Worm (Caenorhabditis elegans): ENCODE data around the gene nhr-130.

nhr-130 gene

ce11 chrV:483289-483795 lies at the start of gene nhr-130:
Gene nhr-130 (minus strand): TSS chrV:483339.
- no peak for TF ChIP-seq W03F9.2 (tag; optimal IDR thresholded peaks at IDR 0.05)
- no peak for TF ChIP-seq him-1 (tag; optimal IDR thresholded peaks at IDR 0.05)
- TF ChIP-seq dao-5 (tag; optimal IDR thresholded peaks at IDR 0.05), result no peak

ce11 chrV:532046-532445 lies 48.9 kb upstream of the nhr-130 start, which contains the start of gene nhr-58:
Gene nhr-58 (plus strand): TSS chrV:532259.
- TF ChIP-seq W03F9.2 (tag; optimal IDR thresholded peaks at IDR 0.05) (no peak), him-1 (tag; optimal IDR thresholded peaks at IDR 0.05) (no peak), dao-5 (tag; optimal IDR thresholded peaks at IDR 0.05) (no peak)

- TF ChIP-seq W03F9.2 (tag; optimal IDR thresholded peaks at IDR 0.05), result no peak
- TF ChIP-seq him-1 (tag; optimal IDR thresholded peaks at IDR 0.05), result no peak
- TF ChIP-seq dao-5 (tag; optimal IDR thresholded peaks at IDR 0.05), result no peak
Observed at ce11 chrV:527602-528001, 44.5 kb upstream of the nhr-130 start, which contains the start of gene srw-108. Gene srw-108 (plus strand): TSS chrV:527902.

- TF ChIP-seq him-1 (tag; optimal IDR thresholded peaks at IDR 0.05), result no peak
- TF ChIP-seq W03F9.2 (tag; optimal IDR thresholded peaks at IDR 0.05), result no peak
Observed at ce11 chrV:525040-525439, 41.9 kb upstream of the nhr-130 start, which contains the start of gene R11G11.16. Gene R11G11.16 (minus strand): TSS chrV:525140.

- no peak for TF ChIP-seq W03F9.2 (tag; optimal IDR thresholded peaks at IDR 0.05)
- no peak for TF ChIP-seq him-1 (tag; optimal IDR thresholded peaks at IDR 0.05)
- no peak for TF ChIP-seq dao-5 (tag; optimal IDR thresholded peaks at IDR 0.05)
Observed at ce11 chrV:524058-524457, 40.9 kb upstream of the nhr-130 start, which contains the start of gene lipl-3. Gene lipl-3 (minus strand): TSS chrV:524218.

ce11 chrV:521517-521916 lies 38.4 kb upstream of the nhr-130 start, which contains the start of gene srw-107:
Gene srw-107 (minus strand): TSS chrV:521617.
- no peak for TF ChIP-seq dao-5 (tag; optimal IDR thresholded peaks at IDR 0.05)

- TF ChIP-seq dao-5 (tag; optimal IDR thresholded peaks at IDR 0.05), result no peak
- TF ChIP-seq him-1 (tag; optimal IDR thresholded peaks at IDR 0.05), result no peak
- no peak for TF ChIP-seq W03F9.2 (tag; optimal IDR thresholded peaks at IDR 0.05)
Observed at ce11 chrV:519445-519844, 36.3 kb upstream of the nhr-130 start, which contains the start of gene nhr-210. Gene nhr-210 (minus strand): TSS chrV:519545.

- TF ChIP-seq dao-5 (tag; optimal IDR thresholded peaks at IDR 0.05) (no peak), him-1 (tag; optimal IDR thresholded peaks at IDR 0.05) (no peak), W03F9.2 (tag; optimal IDR thresholded peaks at IDR 0.05) (no peak)
Observed at ce11 chrV:512420-512819, 29.3 kb upstream of the nhr-130 start, which contains the start of gene srh-37. Gene srh-37 (minus strand): TSS chrV:512520.

- TF ChIP-seq dao-5 (tag; optimal IDR thresholded peaks at IDR 0.05) (no peak), W03F9.2 (tag; optimal IDR thresholded peaks at IDR 0.05) (no peak), him-1 (tag; optimal IDR thresholded peaks at IDR 0.05) (no peak)
Observed at ce11 chrV:505191-505590, 22.1 kb upstream of the nhr-130 start, which contains the start of gene srlf-19. Gene srlf-19 (plus strand): TSS chrV:505491.

- TF ChIP-seq dao-5 (tag; optimal IDR thresholded peaks at IDR 0.05), result no peak
- no peak for TF ChIP-seq W03F9.2 (tag; optimal IDR thresholded peaks at IDR 0.05)
Observed at ce11 chrV:503728-504127, 20.6 kb upstream of the nhr-130 start, which contains the start of gene srlf-35. Gene srlf-35 (plus strand): TSS chrV:504028.

- no peak for TF ChIP-seq him-1 (tag; optimal IDR thresholded peaks at IDR 0.05)
- no peak for TF ChIP-seq W03F9.2 (tag; optimal IDR thresholded peaks at IDR 0.05)
- no peak for TF ChIP-seq dao-5 (tag; optimal IDR thresholded peaks at IDR 0.05)
Observed at ce11 chrV:502803-503273, 19.7 kb upstream of the nhr-130 start, which contains the start of gene T01G6.10. Gene T01G6.10 (minus strand): TSS chrV:503223.

ce11 chrV:501230-501629 lies 18.1 kb upstream of the nhr-130 start, which contains the start of gene str-256:
Gene str-256 (minus strand): TSS chrV:501330.
- TF ChIP-seq dao-5 (tag; optimal IDR thresholded peaks at IDR 0.05) (no peak), W03F9.2 (tag; optimal IDR thresholded peaks at IDR 0.05) (no peak), him-1 (tag; optimal IDR thresholded peaks at IDR 0.05) (no peak)

ce11 chrV:500535-500934 lies 17.4 kb upstream of the nhr-130 start:
- TF ChIP-seq dao-5 (tag; optimal IDR thresholded peaks at IDR 0.05) (no peak), W03F9.2 (tag; optimal IDR thresholded peaks at IDR 0.05) (no peak), him-1 (tag; optimal IDR thresholded peaks at IDR 0.05) (no peak)

ce11 chrV:497399-497798 lies 14.3 kb upstream of the nhr-130 start, which contains the start of gene T01G6.1:
Gene T01G6.1 (plus strand): TSS chrV:497699.
- TF ChIP-seq dao-5 (tag; optimal IDR thresholded peaks at IDR 0.05) (no peak), him-1 (tag; optimal IDR thresholded peaks at IDR 0.05) (no peak), W03F9.2 (tag; optimal IDR thresholded peaks at IDR 0.05) (no peak)

- TF ChIP-seq dao-5 (tag; optimal IDR thresholded peaks at IDR 0.05), result no peak
- no peak for TF ChIP-seq W03F9.2 (tag; optimal IDR thresholded peaks at IDR 0.05)
- TF ChIP-seq him-1 (tag; optimal IDR thresholded peaks at IDR 0.05), result no peak
Observed at ce11 chrV:494284-494683, 11.1 kb upstream of the nhr-130 start, which contains the start of gene nhr-131. Gene nhr-131 (plus strand): TSS chrV:494370.

Measured in whole organism, L4/young adult.